Worm (Caenorhabditis elegans) whole organism, late embryonic: ENCODE results near the gene F43G6.8.

Experiments
- ceh-14 ChIP-seq: sonication (generic microtip); optimal IDR thresholded peaks from 2 replicates; lab custom pipeline; 2016; ENCODE audit warnings: missing genotype, missing genetic modification characterization, missing compliant biosample characterization
- hlh-13 ChIP-seq: fragments of 200-800 bp; sonication (Bioruptor generic); optimal IDR thresholded peaks from 2 replicates; lab custom pipeline; 2018; ENCODE audit warnings: mild to moderate bottlenecking, missing genetic modification characterization, missing compliant biosample characterization
- lim-6 ChIP-seq: sonication (generic microtip); optimal IDR thresholded peaks from 2 replicates; lab custom pipeline; 2016; ENCODE audit warnings: missing genetic modification characterization, missing compliant biosample characterization
- nfya-1 ChIP-seq: sonication (generic microtip); optimal IDR thresholded peaks from 2 replicates; lab custom pipeline; 2017; ENCODE audit warnings: missing genetic modification characterization, mild to moderate bottlenecking, missing compliant biosample characterization, antibody characterized with exemption, moderate library complexity
- pha-4 ChIP-seq: fragments of 150-350 bp; optimal IDR thresholded peaks from 2 replicates; lab custom pipeline; 2018; ENCODE audit warnings: missing biosample characterization, missing genetic modification reagents, missing genetic modification characterization
- rnt-1 ChIP-seq: sonication (generic microtip); optimal IDR thresholded peaks from 2 replicates; lab custom pipeline; 2016; ENCODE audit warnings: missing genetic modification characterization, missing compliant biosample characterization

DNA sequence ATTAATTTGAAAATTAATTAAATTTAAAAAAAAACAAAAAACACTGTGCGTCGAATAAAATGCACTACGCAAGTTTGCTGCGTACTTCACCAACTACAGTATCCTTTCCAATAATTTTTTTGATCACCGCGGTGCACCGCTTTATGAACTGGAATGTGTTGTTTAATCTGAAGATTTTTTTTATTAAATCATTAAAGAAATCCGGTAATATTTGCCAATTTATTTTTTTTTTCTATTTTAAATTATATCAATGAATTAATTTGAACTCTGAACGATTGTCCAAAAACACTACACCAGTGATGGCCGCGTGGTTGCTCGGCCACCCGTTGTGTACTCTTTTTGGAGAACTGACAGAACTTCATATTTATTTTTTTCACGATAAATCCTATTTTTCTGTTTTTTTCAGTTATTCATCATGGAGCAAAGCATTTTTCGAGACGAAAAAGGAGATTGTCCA lies 46.8 kb upstream of the F43G6.8 start, which contains the start of gene K12D12.5:
- TF ChIP-seq lim-6 (tag; lab: Kevin White, UChicago) (no peak), nfya-1 (tag; lab: Kevin White, UChicago) (no peak), rnt-1 (tag; lab: Kevin White, UChicago) (no peak), ceh-14 (tag; lab: Kevin White, UChicago) (no peak), pha-4 (tag; lab: Kevin White, UChicago) (no peak), hlh-13 (no peak)
